Worm (Caenorhabditis elegans): ENCODE data around the gene F57H12.6.

Gene F57H12.6

DNA sequence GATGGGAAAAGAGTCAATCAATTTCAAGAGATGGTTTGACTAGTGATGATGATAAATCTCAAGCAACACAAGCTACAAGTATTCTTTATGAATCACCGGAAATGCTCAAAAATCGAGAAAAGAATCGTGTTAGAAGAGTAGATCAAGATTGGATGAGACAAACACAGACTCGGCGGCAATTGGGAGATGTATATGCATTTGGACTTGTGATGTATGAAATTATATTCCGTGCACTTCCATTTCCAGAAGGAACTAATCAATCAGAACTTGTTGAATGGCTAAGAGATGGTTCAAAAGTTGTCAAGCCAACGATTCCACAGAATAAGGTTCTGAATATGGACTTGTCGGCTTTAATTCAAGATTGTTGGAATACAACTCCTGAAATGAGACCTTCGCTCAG, 44.2 kb downstream of the F57H12.6 start:
- peak in 1 of 2 experiments; percentile 92 for TF ChIP-seq unc-62 (GFP tag; optimal IDR thresholded peaks at IDR 0.05 in 1 of 2)
- no peak for TF ChIP-seq unc-62 (tag; optimal IDR thresholded peaks at IDR 0.05)
- no peak for TF ChIP-seq nhr-11 (tag; optimal IDR thresholded peaks at IDR 0.05)
- no peak for TF ChIP-seq spr-3 (GFP tag; optimal IDR thresholded peaks at IDR 0.05)
- TF ChIP-seq mes-2 (tag; optimal IDR thresholded peaks at IDR 0.05; ENCODE audit: poor library complexity, severe bottlenecking) = no peak
- no peak for TF ChIP-seq F37D6.2 (tag; optimal IDR thresholded peaks at IDR 0.05)
- no peak for TF ChIP-seq snpc-1.2 (GFP tag; IDR thresholded peaks at IDR 0.05)

DNA sequence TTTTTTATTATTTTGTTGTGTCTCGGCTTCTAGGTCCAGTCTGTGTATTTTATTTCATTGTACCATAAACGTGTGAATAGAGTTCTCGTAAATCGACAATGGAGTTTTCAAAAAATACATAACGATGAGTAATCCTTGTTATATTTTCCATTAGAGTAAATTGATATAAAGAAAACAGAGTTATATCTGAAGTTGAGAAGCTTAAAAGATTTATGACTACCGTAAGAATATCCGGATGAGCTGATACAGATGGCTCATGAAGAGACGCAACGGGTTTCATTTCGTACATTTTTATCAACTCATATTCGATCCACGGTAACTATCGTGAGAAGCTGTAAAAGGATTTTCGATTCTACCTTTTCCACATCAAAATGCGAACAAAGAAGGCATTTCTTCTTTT, 48.3 kb downstream of the F57H12.6 start, which contains the start of gene gcy-8:
gcy-8 (plus strand) TSS at position 301 of the 400 bp plus-strand sequence.
- TF ChIP-seq set-16 (GFP tag; IDR thresholded peaks at IDR 0.05) (no peak), zip-2 (tag; optimal IDR thresholded peaks at IDR 0.05) (no peak), ceh-28 (tag; optimal IDR thresholded peaks at IDR 0.05) (no peak), php-3 (GFP tag; IDR thresholded peaks at IDR 0.05) (no peak), nhr-11 (tag; optimal IDR thresholded peaks at IDR 0.05) (no peak), unc-62 (GFP tag; optimal IDR thresholded peaks at IDR 0.05 in 1 of 2) (no peak), unc-62 (tag; optimal IDR thresholded peaks at IDR 0.05) (no peak), ces-1 (GFP tag; optimal IDR thresholded peaks at IDR 0.05) (no peak), jun-1 (tag; optimal IDR thresholded peaks at IDR 0.05) (no peak), dmd-9 (GFP tag; IDR thresholded peaks at IDR 0.05) (no peak), lin-29 (GFP tag; IDR thresholded peaks at IDR 0.05) (no peak), zag-1 (tag; optimal IDR thresholded peaks at IDR 0.05) (no peak)

DNA sequence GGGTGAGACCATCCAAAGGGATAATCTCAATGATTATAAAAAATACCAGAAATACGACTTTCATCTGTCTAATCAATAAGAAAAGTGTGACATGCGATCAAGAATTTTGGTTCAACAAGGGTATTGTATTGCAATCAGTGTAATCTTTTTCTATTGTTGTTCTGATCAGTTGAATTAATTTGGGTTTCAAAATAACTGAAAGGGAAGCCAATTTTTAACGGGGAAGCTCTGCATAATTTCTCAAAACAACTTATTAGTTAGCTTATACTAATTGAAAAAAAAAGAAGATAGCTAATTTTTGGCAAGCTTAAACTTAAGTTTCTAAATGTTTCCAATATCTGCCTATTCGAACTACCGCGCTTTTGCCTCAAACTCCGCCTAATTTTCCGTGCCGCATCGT, 48.9 kb downstream of the F57H12.6 start, which contains the start of gene C49H3.12:
C49H3.12 (minus strand) TSS at position 101 of the 400 bp plus-strand sequence.
- TF ChIP-seq hmg-1.1 (GFP tag; IDR thresholded peaks at IDR 0.05) (no peak), aha-1 (tag) (peak; percentile 20)

DNA sequence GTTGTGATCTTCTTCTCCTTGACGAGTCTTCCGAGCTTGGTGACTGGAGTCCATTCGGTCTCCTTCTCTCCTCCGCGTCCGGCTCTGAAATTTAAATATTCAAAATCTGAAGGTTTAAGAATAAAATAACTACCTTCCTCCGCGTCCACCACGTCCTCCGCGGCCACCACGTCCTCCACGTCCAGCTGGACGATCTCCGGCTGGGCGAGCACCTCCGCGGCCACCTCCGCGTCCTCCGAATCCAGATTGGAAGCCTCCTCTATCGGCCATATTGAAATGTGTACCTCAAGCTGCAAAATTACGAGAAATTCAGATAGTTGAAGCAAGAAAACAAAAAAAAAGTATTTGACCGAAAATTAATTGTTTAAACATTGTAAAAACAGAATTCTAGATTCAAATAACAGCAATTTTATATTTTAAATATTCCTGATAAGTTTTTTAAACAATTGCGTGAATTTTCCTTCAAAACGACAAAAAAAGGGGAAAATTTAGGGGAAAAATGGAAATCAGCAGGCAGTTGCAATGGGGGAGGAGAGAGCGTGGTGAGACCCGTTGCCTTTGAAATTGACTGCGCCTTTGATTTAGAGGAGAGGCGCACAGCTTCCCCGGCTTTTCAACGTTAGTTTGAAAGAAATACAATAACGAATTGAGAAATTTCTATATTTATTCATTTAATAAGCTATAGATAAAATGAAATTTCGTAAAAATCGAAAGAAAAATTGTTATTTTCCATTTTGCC, 49.8 kb downstream of the F57H12.6 start, which contains the start of gene rps-2:
rps-2 (minus strand) TSS at position 290 of the 739 bp plus-strand sequence.
- TF ChIP-seq ctbp-1 (GFP tag; IDR thresholded peaks at IDR 0.05) (no peak), daf-19 (GFP tag; conservative IDR thresholded peaks at IDR 0.05) (no peak), Y5F2A.4 (GFP tag; optimal IDR thresholded peaks at IDR 0.05) (no peak), pha-4 (GFP tag; IDR thresholded peaks at IDR 0.05) (0 out of 2 replicates have a peak, but pooled peaks have one; percentile 20), pha-4 (tag; optimal IDR thresholded peaks at IDR 0.05) (no peak), egl-27 (tag; optimal IDR thresholded peaks at IDR 0.05) (no peak), lin-1 (GFP tag; IDR thresholded peaks at IDR 0.05) (no peak), F26F4.8 (GFP tag; conservative IDR thresholded peaks at IDR 0.05) (no peak), hmg-1.1 (GFP tag; IDR thresholded peaks at IDR 0.05) (0 out of 2 replicates have a peak, but pooled peaks have one; percentile 25), ama-1 (optimal IDR thresholded peaks at IDR 0.05) (no peak), vab-7 (GFP tag; IDR thresholded peaks at IDR 0.05) (no peak), R02D3.7 (tag; optimal IDR thresholded peaks at IDR 0.05) (no peak), dpl-1 (GFP tag; optimal IDR thresholded peaks at IDR 0.05) (peak; percentile 6), set-16 (GFP tag; IDR thresholded peaks at IDR 0.05) (peak; percentile 87; the same call in 1 of the 2 replicates), cey-2 (tag; optimal IDR thresholded peaks at IDR 0.05; ENCODE audit: borderline replicate concordance, insufficient read depth) (no peak), unc-62 (GFP tag; optimal IDR thresholded peaks at IDR 0.05 in 1 of 2) (peak in 1 of 2 experiments; percentile 36), unc-62 (tag; optimal IDR thresholded peaks at IDR 0.05) (no peak), dmd-6 (GFP tag; IDR thresholded peaks at IDR 0.05) (no peak), rbr-2 (tag; optimal IDR thresholded peaks at IDR 0.05) (peak; percentile 18)
